Worm (Caenorhabditis elegans) whole organism, L1 larva: ENCODE measurements around the gene T04G9.4.

ENCODE experiments used
- hpl-2 ChIP-seq: fragments of 150-350 bp; optimal IDR thresholded peaks from 2 replicates; lab custom pipeline; 2014; ENCODE audit warnings: missing biosample characterization, missing genetic modification reagents, missing genetic modification characterization
- lin-35 ChIP-seq, 2 experiments: fragments of 150-350 bp; optimal IDR thresholded peaks; 2 replicates each; lab custom pipeline; 2014; ENCODE audit warnings: missing biosample characterization in 2 of 2, missing genetic modification characterization in 2 of 2, missing genetic modification reagents in 2 of 2

ce11 chrX:769550-769949, 2.7 kb upstream of the T04G9.4 start:
- no peak for TF ChIP-seq lin-35 (GFP tag; optimal IDR thresholded peaks at IDR 0.05; lab: Kevin White, UChicago)
- TF ChIP-seq hpl-2 (GFP tag; lab: Kevin White, UChicago), result no peak
